Fruit fly (Drosophila melanogaster) whole organism, embryonic: Measurements from ENCODE around the gene CG33233.

Source experiments
- CG10209 ChIP-seq: fragments of 200-800 bp; sonication (Bioruptor generic); optimal IDR thresholded peaks from 3 replicates; lab custom pipeline; 2017; ENCODE audit warnings: missing biosample characterization, mild to moderate bottlenecking, missing genetic modification characterization, missing genetic modification reagents
- CG10274 ChIP-seq: fragments of 200-800 bp; sonication (Bioruptor generic); optimal IDR thresholded peaks from 3 replicates; lab custom pipeline; 2017; ENCODE audit warnings: missing biosample characterization, mild to moderate bottlenecking, missing genetic modification characterization
- CG10431 ChIP-seq: fragments of 200-800 bp; sonication (Bioruptor generic); optimal IDR thresholded peaks from 3 replicates; lab custom pipeline; 2018; ENCODE audit warnings: missing biosample characterization, mild to moderate bottlenecking, missing genetic modification characterization
- CG11093 ChIP-seq: fragments of 200-800 bp; sonication (Bioruptor generic); IDR thresholded peaks from 3 replicates; pipeline ENCODE4 v1.3.6; 2022; ENCODE audit warnings: missing biosample characterization, missing genetic modification characterization
- CG12942 ChIP-seq: fragments of 200-800 bp; sonication (Bioruptor generic); optimal IDR thresholded peaks from 3 replicates; lab custom pipeline; 2016; ENCODE audit warnings: missing biosample characterization, missing genetic modification characterization
- CG14710 ChIP-seq: fragments of 200-800 bp; sonication (Bioruptor generic); optimal IDR thresholded peaks from 3 replicates; lab custom pipeline; 2019; ENCODE audit warnings: missing biosample characterization, mild to moderate bottlenecking, missing genetic modification characterization, moderate library complexity
- CG14965 ChIP-seq: fragments of 200-800 bp; sonication (Bioruptor generic); optimal IDR thresholded peaks from 2 replicates; lab custom pipeline; 2016; ENCODE audit warnings: missing biosample characterization, missing genetic modification characterization, borderline replicate concordance
- CG1603 ChIP-seq: fragments of 200-800 bp; sonication (Bioruptor generic); optimal IDR thresholded peaks from 2 replicates; lab custom pipeline; 2019; ENCODE audit warnings: missing biosample characterization, mild to moderate bottlenecking, missing genetic modification characterization, moderate library complexity
- CG16863 ChIP-seq: fragments of 200-800 bp; sonication (Bioruptor generic); optimal IDR thresholded peaks from 3 replicates; lab custom pipeline; 2016; ENCODE audit warnings: missing biosample characterization, missing genetic modification characterization
- CG1792 ChIP-seq: fragments of 200-800 bp; sonication (Bioruptor generic); optimal IDR thresholded peaks from 2 replicates; lab custom pipeline; 2016; ENCODE audit warnings: missing biosample characterization, missing genetic modification characterization
- CG18011 ChIP-seq: fragments of 200-800 bp; sonication (Bioruptor generic); optimal IDR thresholded peaks from 2 replicates; lab custom pipeline; 2017; ENCODE audit warnings: missing biosample characterization, missing genetic modification characterization, mild to moderate bottlenecking, moderate library complexity, missing genotype
- CG31224 ChIP-seq: fragments of 200-800 bp; sonication (Bioruptor generic); IDR thresholded peaks from 2 replicates; pipeline ENCODE4 v1.3.6; 2022; ENCODE audit warnings: missing biosample characterization, missing genetic modification characterization
- CG4404 ChIP-seq: fragments of 200-800 bp; sonication (Bioruptor generic); IDR thresholded peaks from 2 replicates; pipeline ENCODE4 v1.3.6; 2022; ENCODE audit warnings: missing biosample characterization, missing genetic modification characterization
- CG4820 ChIP-seq: fragments of 200-800 bp; sonication (Bioruptor generic); optimal IDR thresholded peaks from 3 replicates; lab custom pipeline; 2016; ENCODE audit warnings: missing biosample characterization, missing genetic modification characterization
- CG7987 ChIP-seq: fragments of 200-800 bp; sonication (Bioruptor generic); optimal IDR thresholded peaks from 2 replicates; lab custom pipeline; 2018; ENCODE audit warnings: missing biosample characterization, mild to moderate bottlenecking, missing genetic modification characterization, moderate library complexity
- Dfd ChIP-seq, 2 experiments: fragments of >200 bp; optimal IDR thresholded peaks; 2 replicates each; lab custom pipeline; 2017; ENCODE audit warnings: missing biosample characterization in 2 of 2, missing genetic modification characterization in 2 of 2
- Dp ChIP-seq: fragments of 200-800 bp; sonication (Bioruptor generic); optimal IDR thresholded peaks from 2 replicates; lab custom pipeline; 2018; ENCODE audit warnings: missing biosample characterization, mild to moderate bottlenecking, missing genetic modification characterization, moderate library complexity
- Dref ChIP-seq: fragments of 200-800 bp; sonication (Bioruptor generic); IDR thresholded peaks from 2 replicates; pipeline ENCODE4 v1.3.6; 2022; ENCODE audit warnings: missing biosample characterization, missing genetic modification characterization
- Drgx ChIP-seq: fragments of 200-800 bp; sonication (Bioruptor generic); IDR thresholded peaks from 2 replicates; pipeline ENCODE4 v1.3.6; 2022; ENCODE audit warnings: missing biosample characterization, missing genetic modification characterization
- Eip74EF ChIP-seq, 2 experiments: fragments of 200-800 bp in 1 of 2; fragments of >200 bp in 1 of 2; sonication (Bioruptor generic) in 1 of 2; optimal IDR thresholded peaks; 2 replicates each; lab custom pipeline; 2017 to 2019; ENCODE audit warnings: missing biosample characterization in 2 of 2, missing genetic modification characterization in 2 of 2, mild to moderate bottlenecking in 1 of 2, moderate library complexity in 1 of 2
- Ets65A ChIP-seq: fragments of 200-800 bp; sonication (Bioruptor generic); peaks from one replicate; lab custom pipeline; 2016; ENCODE audit warnings: missing biosample characterization, missing genetic modification characterization
- HHEX ChIP-seq: fragments of 200-800 bp; sonication (Bioruptor generic); optimal IDR thresholded peaks from 3 replicates; lab custom pipeline; 2017; ENCODE audit warnings: missing biosample characterization, mild to moderate bottlenecking, missing genetic modification characterization, missing genetic modification reagents
- Max ChIP-seq: fragments of 200-800 bp; sonication (Bioruptor generic); optimal IDR thresholded peaks from 2 replicates; lab custom pipeline; 2016; ENCODE audit warnings: missing biosample characterization, mild to moderate bottlenecking, missing genetic modification characterization
- Nf-YB ChIP-seq: fragments of 200-800 bp; sonication (Bioruptor generic); optimal IDR thresholded peaks from 3 replicates; lab custom pipeline; 2019; ENCODE audit warnings: missing biosample characterization, mild to moderate bottlenecking, missing genetic modification characterization, moderate library complexity
- Opbp ChIP-seq: fragments of 200-800 bp; sonication (Bioruptor generic); IDR thresholded peaks from 3 replicates; pipeline ENCODE4 v1.3.6; 2022; ENCODE audit warnings: missing biosample characterization, missing genetic modification characterization; ENCODE audit not compliant: partially characterized antibody
- Spps ChIP-seq: fragments of 200-800 bp; sonication (Bioruptor generic); optimal IDR thresholded peaks from 2 replicates; lab custom pipeline; 2018; ENCODE audit warnings: missing biosample characterization, mild to moderate bottlenecking, missing genetic modification characterization
- Taf1 ChIP-seq: fragments of 200-800 bp; sonication (Bioruptor generic); IDR thresholded peaks from 2 replicates; pipeline ENCODE4 v1.3.6; 2022; ENCODE audit warnings: missing biosample characterization, missing genetic modification characterization
- YL-1 ChIP-seq: fragments of 200-800 bp; sonication (Bioruptor generic); optimal IDR thresholded peaks from 3 replicates; lab custom pipeline; 2017; ENCODE audit warnings: missing biosample characterization, mild to moderate bottlenecking, missing genetic modification characterization
- ato ChIP-seq: fragments of 200-800 bp; sonication (Bioruptor generic); IDR thresholded peaks from 2 replicates; pipeline ENCODE4 v1.3.6; 2022; ENCODE audit warnings: missing biosample characterization, missing genetic modification characterization; ENCODE audit not compliant: partially characterized antibody
- bigmax ChIP-seq: fragments of 200-800 bp; sonication (Bioruptor generic); optimal IDR thresholded peaks from 2 replicates; lab custom pipeline; 2018; ENCODE audit warnings: missing biosample characterization, mild to moderate bottlenecking, missing genetic modification characterization
- cad ChIP-seq: fragments of >200 bp; optimal IDR thresholded peaks from 2 replicates; lab custom pipeline; 2017; ENCODE audit warnings: missing biosample characterization, missing genetic modification characterization
- chif ChIP-seq, 2 experiments: fragments of 200-800 bp; sonication (Bioruptor generic); optimal IDR thresholded peaks; 3 replicates each; lab custom pipeline; 2016; ENCODE audit warnings: missing biosample characterization in 2 of 2, missing genetic modification characterization in 2 of 2
- chn ChIP-seq: fragments of 200-800 bp; sonication (Bioruptor generic); optimal IDR thresholded peaks from 2 replicates; lab custom pipeline; 2016; ENCODE audit warnings: missing biosample characterization, missing genetic modification characterization
- dpn ChIP-seq, 2 experiments: fragments of 200-800 bp; sonication (Bioruptor generic); optimal IDR thresholded peaks; 3 replicates each; lab custom pipeline; 2016; ENCODE audit warnings: missing biosample characterization in 2 of 2, missing genetic modification characterization in 2 of 2
- dysf ChIP-seq: fragments of 200-800 bp; sonication (Bioruptor generic); IDR thresholded peaks from 3 replicates; pipeline ENCODE4 v1.3.6; 2022; ENCODE audit warnings: missing biosample characterization, missing genetic modification characterization
- gcm ChIP-seq: fragments of 200-800 bp; sonication (Bioruptor generic); optimal IDR thresholded peaks from 2 replicates; lab custom pipeline; 2019; ENCODE audit warnings: missing biosample characterization, mild to moderate bottlenecking, missing genetic modification characterization, moderate library complexity
- her ChIP-seq: fragments of 200-800 bp; sonication (Bioruptor generic); optimal IDR thresholded peaks from 2 replicates; lab custom pipeline; 2016; ENCODE audit warnings: missing biosample characterization, missing genetic modification characterization
- hkb ChIP-seq, 2 experiments: fragments of 200-800 bp in 1 of 2; fragments of >200 bp in 1 of 2; sonication (Bioruptor generic) in 1 of 2; IDR thresholded peaks in 1 of 2; optimal IDR thresholded peaks in 1 of 2; 2 replicates each; pipeline versions ENCODE4 v1.3.6 to Lab custom; 2017 to 2022; ENCODE audit warnings: missing biosample characterization in 1 of 2, missing genetic modification characterization in 1 of 2
- mirr ChIP-seq: fragments of 200-800 bp; sonication (Bioruptor generic); optimal IDR thresholded peaks from 3 replicates; lab custom pipeline; 2018; ENCODE audit warnings: missing biosample characterization, mild to moderate bottlenecking, missing genetic modification characterization
- peb ChIP-seq: fragments of 200-800 bp; sonication (Bioruptor generic); IDR thresholded peaks from 2 replicates; pipeline ENCODE4 v1.3.6; 2022; ENCODE audit warnings: missing biosample characterization, missing genetic modification characterization
- pros ChIP-seq: fragments of 200-800 bp; sonication (Bioruptor generic); optimal IDR thresholded peaks from 3 replicates; lab custom pipeline; 2019; ENCODE audit warnings: missing biosample characterization, mild to moderate bottlenecking, missing genetic modification characterization, moderate library complexity
- rib ChIP-seq: fragments of 200-800 bp; sonication (Bioruptor generic); IDR thresholded peaks from 2 replicates; pipeline ENCODE4 v1.3.6; 2022; ENCODE audit warnings: missing biosample characterization, missing genetic modification characterization
- sna ChIP-seq: fragments of 200-800 bp; sonication (Bioruptor generic); IDR thresholded peaks from 2 replicates; pipeline ENCODE4 v1.3.6; 2022; ENCODE audit warnings: missing biosample characterization, missing genetic modification characterization; ENCODE audit not compliant: partially characterized antibody
- stc ChIP-seq: fragments of 200-800 bp; sonication (Bioruptor generic); IDR thresholded peaks from 2 replicates; pipeline ENCODE4 v1.3.6; 2022; ENCODE audit warnings: missing biosample characterization, missing genetic modification characterization
- vfl ChIP-seq: fragments of 200-800 bp; sonication (Bioruptor generic); optimal IDR thresholded peaks from 2 replicates; lab custom pipeline; 2016; ENCODE audit warnings: missing biosample characterization, missing genetic modification characterization
- wor ChIP-seq: fragments of 200-800 bp; sonication (Bioruptor generic); IDR thresholded peaks from 2 replicates; pipeline ENCODE4 v1.3.6; 2022; ENCODE audit warnings: missing biosample characterization, missing genetic modification characterization
- zfh1 ChIP-seq: fragments of 200-800 bp; sonication (Bioruptor generic); IDR thresholded peaks from 3 replicates; pipeline ENCODE4 v1.3.6; 2022; ENCODE audit warnings: missing biosample characterization, missing genetic modification characterization

The CG33233 gene

DNA sequence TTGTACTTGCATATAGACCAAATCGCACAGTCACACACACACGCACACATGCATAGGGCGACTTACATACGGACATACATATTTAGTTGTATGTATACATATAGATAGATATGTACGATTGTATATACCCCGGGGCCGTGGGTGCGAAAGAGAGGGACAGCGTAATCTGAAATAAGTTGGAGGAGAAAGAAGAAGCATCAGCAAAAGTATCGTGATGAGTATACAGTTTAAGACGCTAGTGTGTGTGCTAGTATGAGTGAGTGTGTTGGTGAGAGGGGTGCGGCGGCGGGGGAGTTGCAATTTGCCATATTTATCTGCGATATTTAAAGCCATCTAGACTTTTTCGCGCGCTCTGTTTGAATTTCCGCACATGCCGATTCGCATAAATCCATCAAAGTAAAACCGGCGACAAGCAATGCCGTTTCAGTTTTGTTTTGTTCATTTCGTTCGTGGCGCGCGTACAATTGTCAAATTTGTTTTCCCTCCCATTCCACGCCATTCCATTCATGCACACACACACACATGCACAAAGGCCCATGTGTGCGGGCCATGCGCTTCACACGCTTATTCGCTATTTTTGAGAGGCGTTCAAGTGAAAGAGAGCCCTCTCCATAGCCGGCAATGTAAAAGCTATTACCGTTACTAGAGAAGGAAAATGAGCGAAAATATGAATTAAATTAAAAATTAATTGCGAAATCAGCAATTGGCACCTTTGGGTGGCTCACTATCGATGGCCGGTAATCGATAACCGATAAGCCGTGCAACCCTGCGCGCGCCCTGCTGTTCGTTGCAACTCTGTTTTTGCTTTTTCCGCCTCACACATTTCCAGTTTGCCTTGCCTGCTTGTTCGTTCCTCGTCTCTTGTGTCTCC, 24.3 kb upstream of the CG33233 start (continued):
- TF ChIP-seq CG18011 (GFP tag; lab: Kevin White, UChicago), result peak; percentile 63
- peak; percentile 76 for TF ChIP-seq CG10209 (GFP tag; lab: Kevin White, UChicago)
- peak; percentile 55 for TF ChIP-seq CG12942 (GFP tag; lab: Kevin White, UChicago)
- TF ChIP-seq YL-1 (GFP tag; lab: Kevin White, UChicago), result peak; percentile 96
- TF ChIP-seq Dfd (GFP tag; optimal IDR thresholded peaks at IDR 0.05; lab: Kevin White, UChicago), result no peak
- TF ChIP-seq CG14710, result peak; percentile 78
- 0 out of 2 replicates have a peak, but pooled peaks have one; percentile 18 for TF ChIP-seq wor (GFP tag; lab: Robert Waterston, UW)
- peak; percentile 53 for TF ChIP-seq CG1792 (GFP tag; lab: Kevin White, UChicago)
- TF ChIP-seq chif (GFP tag; optimal IDR thresholded peaks at IDR 0.05; lab: Kevin White, UChicago), result peak; percentile 66 to 68
- peak; percentile 35 to 84 for TF ChIP-seq dpn (GFP tag; optimal IDR thresholded peaks at IDR 0.05; lab: Kevin White, UChicago)
- TF ChIP-seq Eip74EF (GFP tag; optimal IDR thresholded peaks at IDR 0.05; lab: Kevin White, UChicago), result peak in 1 of 2 experiments; percentile 42
- peak; percentile 68 for TF ChIP-seq Dp (GFP tag; lab: Kevin White, UChicago)
- peak; percentile 81 for TF ChIP-seq gcm (GFP tag; lab: Kevin White, UChicago)
- peak; percentile 80 for TF ChIP-seq vfl
- peak; percentile 94 for TF ChIP-seq rib (GFP tag; lab: Robert Waterston, UW)
- peak; percentile 96 for TF ChIP-seq mirr (GFP tag; lab: Kevin White, UChicago)
- TF ChIP-seq chn (GFP tag; lab: Kevin White, UChicago), result peak; percentile 86
- peak; percentile 98 for TF ChIP-seq Ets65A (GFP tag; lab: Kevin White, UChicago)
- TF ChIP-seq CG4820, result peak; percentile 40
- peak; percentile 34; the same call in 1 of the 3 replicates for TF ChIP-seq CG11093
- peak; percentile 86 for TF ChIP-seq zfh1 (GFP tag; lab: Robert Waterston, UW)
- TF ChIP-seq stc (GFP tag; lab: Robert Waterston, UW), result peak; percentile 77
- peak; percentile 61 for TF ChIP-seq Drgx (GFP tag; lab: Robert Waterston, UW)
- peak; percentile 41; the same call in 1 of the 2 replicates for TF ChIP-seq sna (GFP tag; lab: Robert Waterston, UW)
- peak; percentile 91 for TF ChIP-seq CG7987
- TF ChIP-seq Max (GFP tag; lab: Kevin White, UChicago), result peak; percentile 84
- TF ChIP-seq her (GFP tag; lab: Kevin White, UChicago), result peak; percentile 78
- no peak for TF ChIP-seq cad (GFP tag; lab: Kevin White, UChicago)
- peak; percentile 82 for TF ChIP-seq ato (GFP tag; lab: Robert Waterston, UW)
- TF ChIP-seq CG16863 (GFP tag; lab: Kevin White, UChicago), result peak; percentile 72
- peak; percentile 95 for TF ChIP-seq Dref (GFP tag; lab: Robert Waterston, UW)
- no peak for TF ChIP-seq CG4404
- peak; percentile 62 for TF ChIP-seq bigmax (GFP tag; lab: Kevin White, UChicago)
- TF ChIP-seq Nf-YB, result peak; percentile 54
- TF ChIP-seq peb, result peak; percentile 51; the same call in 1 of the 2 replicates
- TF ChIP-seq hkb (optimal IDR thresholded peaks at IDR 0.05; lab: Kevin White, UChicago), result no peak
- peak; percentile 78 for TF ChIP-seq hkb (GFP tag; IDR thresholded peaks at IDR 0.05; lab: Robert Waterston, UW)
- no peak; the same call in 1 of the 2 replicates for TF ChIP-seq Taf1
- TF ChIP-seq Opbp (GFP tag; lab: Robert Waterston, UW), result peak; percentile 82
- peak; percentile 88 for TF ChIP-seq CG1603 (tag; lab: Kevin White, UChicago)
- peak; percentile 93 for TF ChIP-seq CG10431 (GFP tag; lab: Kevin White, UChicago)
- TF ChIP-seq HHEX (GFP tag; lab: Kevin White, UChicago), result peak; percentile 91
- TF ChIP-seq CG10274 (GFP tag; lab: Kevin White, UChicago), result peak; percentile 74
- TF ChIP-seq pros (GFP tag; lab: Kevin White, UChicago), result peak; percentile 66
- TF ChIP-seq Spps (tag; lab: Kevin White, UChicago), result peak; percentile 19
- TF ChIP-seq CG14965 (GFP tag; lab: Kevin White, UChicago), result peak; percentile 22
- peak; percentile 75 for TF ChIP-seq CG31224 (GFP tag; lab: Robert Waterston, UW)
- peak; percentile 79; the same call in 2 of the 3 replicates for TF ChIP-seq dysf (GFP tag; lab: Robert Waterston, UW)
